Fruit fly (Drosophila melanogaster): ENCODE results near the gene CG15754.

DNA sequence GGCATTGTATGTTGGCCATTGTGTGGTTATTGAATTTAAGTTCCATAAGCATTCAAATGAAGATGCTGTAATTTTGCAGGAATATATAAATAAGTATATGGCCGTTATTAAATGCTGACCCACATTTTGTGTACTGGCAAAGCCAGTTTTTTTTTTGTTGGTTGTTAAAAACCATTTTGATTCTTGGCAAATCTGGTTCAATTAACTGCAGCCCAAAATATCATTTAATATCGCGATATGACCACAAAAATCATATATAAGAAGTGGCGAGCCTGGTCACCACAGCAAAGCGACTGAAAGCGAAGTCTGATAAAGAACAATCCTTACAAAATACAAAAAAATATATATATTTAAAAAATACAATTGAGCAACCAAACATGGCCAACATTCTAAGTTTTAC lies 28.4 kb downstream of the CG15754 start, which contains the start of gene CG32631:
- TF ChIP-seq cic (GFP tag; optimal IDR thresholded peaks at IDR 0.05), result no peak
- TF ChIP-seq Mnt (GFP tag; optimal IDR thresholded peaks at IDR 0.05), result no peak
- TF ChIP-seq bab1 (GFP tag; optimal IDR thresholded peaks at IDR 0.05), result no peak
- TF ChIP-seq Clk (GFP tag; optimal IDR thresholded peaks at IDR 0.05), result no peak
- no peak for TF ChIP-seq CG7101 (tag; optimal IDR thresholded peaks at IDR 0.05)
- TF ChIP-seq pad (GFP tag; optimal IDR thresholded peaks at IDR 0.05), result no peak

Data from whole organism, adult.